Fruit fly (Drosophila melanogaster) whole organism, embryonic: ENCODE results near the gene Cyp4d14.

Source experiments
- Bteb2 ChIP-seq: fragments of 200-800 bp; sonication (Bioruptor generic); optimal IDR thresholded peaks from 2 replicates; lab custom pipeline; 2016; ENCODE audit warnings: missing biosample characterization, missing genetic modification characterization
- CG10366 ChIP-seq: fragments of 200-800 bp; sonication (Bioruptor generic); IDR thresholded peaks from 2 replicates; pipeline ENCODE4 v1.3.6; 2022; ENCODE audit warnings: missing biosample characterization, missing genetic modification characterization
- CG12299 ChIP-seq: fragments of 200-800 bp; sonication (Bioruptor generic); optimal IDR thresholded peaks from 2 replicates; lab custom pipeline; 2018; ENCODE audit warnings: missing biosample characterization, mild to moderate bottlenecking, missing genetic modification characterization
- CG14860 ChIP-seq: fragments of 200-800 bp; sonication (Bioruptor generic); IDR thresholded peaks from 3 replicates; pipeline ENCODE4 v1.3.6; 2022; ENCODE audit warnings: missing biosample characterization, missing genetic modification characterization; ENCODE audit not compliant: partially characterized antibody
- CG15011 ChIP-seq: fragments of 200-800 bp; sonication (Bioruptor generic); optimal IDR thresholded peaks from 3 replicates; lab custom pipeline; 2018; ENCODE audit warnings: missing biosample characterization, mild to moderate bottlenecking, missing genetic modification characterization
- CG16779 ChIP-seq: fragments of 200-800 bp; sonication (Bioruptor generic); IDR thresholded peaks from 2 replicates; pipeline ENCODE4 v1.3.6; 2022; ENCODE audit warnings: missing biosample characterization, missing genetic modification characterization
- CG17186 ChIP-seq: fragments of 200-800 bp; sonication (Bioruptor generic); optimal IDR thresholded peaks from 3 replicates; lab custom pipeline; 2017; ENCODE audit warnings: missing biosample characterization, missing genetic modification reagents, missing genetic modification characterization
- CG2199 ChIP-seq: fragments of 200-800 bp; sonication (Bioruptor generic); IDR thresholded peaks from 3 replicates; pipeline ENCODE4 v1.3.6; 2022; ENCODE audit warnings: missing biosample characterization, missing genetic modification characterization
- CG2202 ChIP-seq: fragments of 200-800 bp; sonication (Bioruptor generic); optimal IDR thresholded peaks from 2 replicates; lab custom pipeline; 2018; ENCODE audit warnings: missing biosample characterization, mild to moderate bottlenecking, missing genetic modification characterization
- CG3163 ChIP-seq: fragments of 200-800 bp; sonication (Bioruptor generic); optimal IDR thresholded peaks from 3 replicates; lab custom pipeline; 2016; ENCODE audit warnings: missing biosample characterization, missing genetic modification characterization
- CG6791 ChIP-seq: fragments of 200-800 bp; sonication (Bioruptor generic); IDR thresholded peaks from 3 replicates; pipeline ENCODE4 v1.3.6; 2022; ENCODE audit warnings: missing biosample characterization, missing genetic modification characterization; ENCODE audit not compliant: partially characterized antibody
- CG8765 ChIP-seq: fragments of 200-800 bp; sonication (Bioruptor generic); IDR thresholded peaks from 2 replicates; pipeline ENCODE4 v1.3.6; 2022; ENCODE audit warnings: missing biosample characterization, missing genetic modification characterization
- CG9215 ChIP-seq: fragments of 200-800 bp; sonication (Bioruptor generic); IDR thresholded peaks from 2 replicates; pipeline ENCODE4 v1.3.6; 2022; ENCODE audit warnings: missing biosample characterization, missing genetic modification characterization
- CG9609 ChIP-seq: fragments of 200-800 bp; sonication (Bioruptor generic); optimal IDR thresholded peaks from 3 replicates; lab custom pipeline; 2016; ENCODE audit warnings: missing biosample characterization, missing genetic modification characterization
- CrebB ChIP-seq: fragments of 200-800 bp; sonication (Bioruptor generic); optimal IDR thresholded peaks from 3 replicates; lab custom pipeline; 2018; ENCODE audit warnings: missing biosample characterization, mild to moderate bottlenecking, missing genetic modification characterization
- Hey ChIP-seq: fragments of 200-800 bp; sonication (Bioruptor generic); optimal IDR thresholded peaks from 3 replicates; lab custom pipeline; 2018; ENCODE audit warnings: missing biosample characterization, mild to moderate bottlenecking, missing genetic modification characterization
- Lim3 ChIP-seq: fragments of 200-800 bp; sonication (Bioruptor generic); IDR thresholded peaks from 2 replicates; pipeline ENCODE4 v1.3.6; 2022; ENCODE audit warnings: missing biosample characterization, missing genetic modification characterization
- Opbp ChIP-seq: fragments of 200-800 bp; sonication (Bioruptor generic); IDR thresholded peaks from 3 replicates; pipeline ENCODE4 v1.3.6; 2022; ENCODE audit warnings: missing biosample characterization, missing genetic modification characterization; ENCODE audit not compliant: partially characterized antibody
- Ravus ChIP-seq: fragments of 200-800 bp; sonication (Bioruptor generic); IDR thresholded peaks from 2 replicates; pipeline ENCODE4 v1.3.6; 2022; ENCODE audit warnings: missing biosample characterization, missing genetic modification characterization
- Sin3A ChIP-seq: fragments of >200 bp; optimal IDR thresholded peaks from 2 replicates; lab custom pipeline; 2018
- Sox102F ChIP-seq: fragments of 200-800 bp; sonication (Bioruptor generic); optimal IDR thresholded peaks from 2 replicates; lab custom pipeline; 2018; ENCODE audit warnings: missing biosample characterization, mild to moderate bottlenecking, missing genetic modification characterization, moderate library complexity
- Tbp ChIP-seq: fragments of >200 bp; optimal IDR thresholded peaks from 2 replicates; lab custom pipeline; 2018; ENCODE audit warnings: missing biosample characterization, missing genetic modification characterization
- ab ChIP-seq: fragments of 200-800 bp; sonication (Bioruptor generic); optimal IDR thresholded peaks from 2 replicates; lab custom pipeline; 2016; ENCODE audit warnings: missing biosample characterization, missing genetic modification characterization
- ac ChIP-seq: fragments of 200-800 bp; sonication (Bioruptor generic); optimal IDR thresholded peaks from 3 replicates; lab custom pipeline; 2017; ENCODE audit warnings: missing biosample characterization, mild to moderate bottlenecking, missing genetic modification characterization
- al ChIP-seq: fragments of 200-800 bp; sonication (Bioruptor generic); IDR thresholded peaks from 2 replicates; pipeline ENCODE4 v1.3.6; 2022; ENCODE audit warnings: missing biosample characterization, missing genetic modification characterization
- az2 ChIP-seq: fragments of 200-800 bp; sonication (Bioruptor generic); optimal IDR thresholded peaks from 3 replicates; lab custom pipeline; 2016; ENCODE audit warnings: missing biosample characterization, missing genetic modification characterization
- bab2 ChIP-seq: fragments of 200-800 bp; sonication (Bioruptor generic); optimal IDR thresholded peaks from 2 replicates; lab custom pipeline; 2016; ENCODE audit warnings: missing biosample characterization, missing genetic modification characterization
- bcd ChIP-seq: fragments of 200-800 bp; sonication (Bioruptor generic); optimal IDR thresholded peaks from 2 replicates; lab custom pipeline; 2017; ENCODE audit warnings: missing biosample characterization, mild to moderate bottlenecking, missing genetic modification characterization
- bsh ChIP-seq, 2 experiments: fragments of 200-800 bp; sonication (Bioruptor generic); optimal IDR thresholded peaks; 2 replicates each; lab custom pipeline; 2017 to 2018; ENCODE audit warnings: mild to moderate bottlenecking in 2 of 2, missing biosample characterization in 2 of 2, missing genetic modification characterization in 2 of 2, moderate library complexity in 1 of 2
- cas ChIP-seq: fragments of 200-800 bp; sonication (Bioruptor generic); IDR thresholded peaks from 2 replicates; pipeline ENCODE4 v1.3.6; 2022; ENCODE audit warnings: missing biosample characterization, missing genetic modification characterization
- dysf ChIP-seq: fragments of 200-800 bp; sonication (Bioruptor generic); IDR thresholded peaks from 3 replicates; pipeline ENCODE4 v1.3.6; 2022; ENCODE audit warnings: missing biosample characterization, missing genetic modification characterization
- en ChIP-seq: fragments of 200-800 bp; sonication (Bioruptor generic); optimal IDR thresholded peaks from 2 replicates; lab custom pipeline; 2016; ENCODE audit warnings: missing biosample characterization, missing genetic modification characterization
- ftz-f1 ChIP-seq: fragments of 200-800 bp; sonication (Bioruptor generic); optimal IDR thresholded peaks from 2 replicates; lab custom pipeline; 2016; ENCODE audit warnings: missing biosample characterization, missing genetic modification characterization
- fu2 ChIP-seq: fragments of 200-800 bp; sonication (Bioruptor generic); optimal IDR thresholded peaks from 2 replicates; lab custom pipeline; 2016; ENCODE audit warnings: missing biosample characterization, missing genetic modification characterization
- gem ChIP-seq: fragments of 200-800 bp; sonication (Bioruptor generic); optimal IDR thresholded peaks from 2 replicates; lab custom pipeline; 2019; ENCODE audit warnings: missing biosample characterization, mild to moderate bottlenecking, missing genetic modification characterization, moderate library complexity
- ham ChIP-seq: fragments of 200-800 bp; sonication (Bioruptor generic); IDR thresholded peaks from 2 replicates; pipeline ENCODE4 v1.3.6; 2022; ENCODE audit warnings: missing biosample characterization, missing genetic modification characterization
- knrl ChIP-seq: fragments of 200-800 bp; sonication (Bioruptor generic); IDR thresholded peaks from 3 replicates; pipeline ENCODE4 v1.3.6; 2022; ENCODE audit warnings: missing biosample characterization, missing genetic modification characterization; ENCODE audit not compliant: partially characterized antibody
- lbe ChIP-seq: fragments of 200-800 bp; sonication (Bioruptor generic); optimal IDR thresholded peaks from 2 replicates; lab custom pipeline; 2016; ENCODE audit warnings: missing biosample characterization, mild to moderate bottlenecking, missing genetic modification characterization
- lilli ChIP-seq: fragments of 200-800 bp; sonication (Bioruptor generic); optimal IDR thresholded peaks from 3 replicates; lab custom pipeline; 2016; ENCODE audit warnings: missing biosample characterization, missing genetic modification characterization
- oc ChIP-seq: fragments of 200-800 bp; sonication (Bioruptor generic); optimal IDR thresholded peaks from 2 replicates; lab custom pipeline; 2018; ENCODE audit warnings: missing biosample characterization, mild to moderate bottlenecking, missing genetic modification characterization, moderate library complexity
- pfk ChIP-seq: fragments of 200-800 bp; sonication (Bioruptor generic); optimal IDR thresholded peaks from 2 replicates; lab custom pipeline; 2018; ENCODE audit warnings: missing biosample characterization, mild to moderate bottlenecking, missing genetic modification characterization, moderate library complexity
- pita ChIP-seq: fragments of 200-800 bp; sonication (Bioruptor generic); optimal IDR thresholded peaks from 2 replicates; lab custom pipeline; 2017; ENCODE audit warnings: missing biosample characterization, mild to moderate bottlenecking, missing genetic modification characterization
- rib ChIP-seq: fragments of 200-800 bp; sonication (Bioruptor generic); IDR thresholded peaks from 2 replicates; pipeline ENCODE4 v1.3.6; 2022; ENCODE audit warnings: missing biosample characterization, missing genetic modification characterization
- sc ChIP-seq, 3 experiments: fragments of >200 bp in 2 of 3; fragments of 200-800 bp in 1 of 3; sonication (Bioruptor generic) in 1 of 3; optimal IDR thresholded peaks; 2 replicates in 2 of 3; 3 replicates in 1 of 3; lab custom pipeline; 2017; ENCODE audit warnings: mild to moderate bottlenecking in 1 of 3, missing biosample characterization in 1 of 3, missing genetic modification characterization in 1 of 3, missing genetic modification reagents in 1 of 3
- tll ChIP-seq, 2 experiments: fragments of 200-800 bp in 1 of 2; fragments of >200 bp in 1 of 2; sonication (Bioruptor generic) in 1 of 2; optimal IDR thresholded peaks; 2 replicates each; lab custom pipeline; 2017 to 2019; ENCODE audit warnings: missing biosample characterization in 2 of 2, missing genetic modification characterization in 2 of 2, mild to moderate bottlenecking in 1 of 2, moderate library complexity in 1 of 2
- tup ChIP-seq: fragments of 200-800 bp; sonication (Bioruptor generic); optimal IDR thresholded peaks from 2 replicates; lab custom pipeline; 2016; ENCODE audit warnings: missing biosample characterization, mild to moderate bottlenecking, missing genetic modification characterization, moderate library complexity
- wor ChIP-seq: fragments of 200-800 bp; sonication (Bioruptor generic); IDR thresholded peaks from 2 replicates; pipeline ENCODE4 v1.3.6; 2022; ENCODE audit warnings: missing biosample characterization, missing genetic modification characterization
- zen2 ChIP-seq: fragments of 200-800 bp; sonication (Bioruptor generic); IDR thresholded peaks from 3 replicates; pipeline ENCODE4 v1.3.6; 2022; ENCODE audit warnings: missing biosample characterization, missing genetic modification characterization; ENCODE audit not compliant: partially characterized antibody

Gene Cyp4d14

dm6 chrX:2134965-2135758 lies 40.0 kb downstream of the Cyp4d14 start (continued):
- TF ChIP-seq pita (GFP tag; lab: Kevin White, UChicago): no peak
- TF ChIP-seq bab2 (GFP tag; lab: Kevin White, UChicago): peak; percentile 85
- TF ChIP-seq lilli: peak; percentile 86
- TF ChIP-seq al (GFP tag; lab: Robert Waterston, UW): peak; percentile 79
- peak; percentile 77 for TF ChIP-seq ac (GFP tag; lab: Kevin White, UChicago)
- peak; percentile 95 for TF ChIP-seq gem
- TF ChIP-seq Opbp (GFP tag; lab: Robert Waterston, UW): no peak
- peak; percentile 83 for TF ChIP-seq fu2 (GFP tag; lab: Kevin White, UChicago)
- TF ChIP-seq Sox102F (GFP tag; lab: Kevin White, UChicago): peak; percentile 90
- TF ChIP-seq Sin3A: no peak
- TF ChIP-seq CG15011 (GFP tag; lab: Kevin White, UChicago): peak; percentile 86
- TF ChIP-seq CG9609 (GFP tag; lab: Kevin White, UChicago): peak; percentile 67
- peak; percentile 85 for TF ChIP-seq CrebB (tag; lab: Kevin White, UChicago)
- peak; percentile 83 for TF ChIP-seq CG2202 (tag; lab: Kevin White, UChicago)
- peak; percentile 14 for TF ChIP-seq ab
- peak; percentile 47 for TF ChIP-seq CG3163
- TF ChIP-seq rib (GFP tag; lab: Robert Waterston, UW): peak; percentile 8; the same call in 1 of the 2 replicates
- TF ChIP-seq az2 (GFP tag; lab: Kevin White, UChicago): peak; percentile 85
- peak; percentile 57; the same call in 1 of the 2 replicates for TF ChIP-seq CG8765 (GFP tag; lab: Robert Waterston, UW)
- TF ChIP-seq bcd (GFP tag; lab: Kevin White, UChicago): peak; percentile 84
- peak in 1 of 2 experiments; percentile 3 for TF ChIP-seq tll (GFP tag; optimal IDR thresholded peaks at IDR 0.05; lab: Kevin White, UChicago)
- TF ChIP-seq oc (tag; lab: Kevin White, UChicago): peak; percentile 71
- 0 out of 2 replicates have a peak, but pooled peaks have one; percentile 40 for TF ChIP-seq cas (GFP tag; lab: Robert Waterston, UW)
- peak; percentile 35 for TF ChIP-seq ftz-f1
- peak; percentile 52 for TF ChIP-seq pfk
- no peak for TF ChIP-seq sc (optimal IDR thresholded peaks at IDR 0.05; lab: Kevin White, UChicago)
- TF ChIP-seq sc (GFP tag; optimal IDR thresholded peaks at IDR 0.05; lab: Kevin White, UChicago): peak; percentile 71
- TF ChIP-seq bsh (GFP tag; optimal IDR thresholded peaks at IDR 0.05; lab: Kevin White, UChicago): peak; percentile 50 to 92
- TF ChIP-seq lbe (GFP tag; lab: Kevin White, UChicago): peak; percentile 75
- peak; percentile 53; the same call in 1 of the 2 replicates for TF ChIP-seq wor (GFP tag; lab: Robert Waterston, UW)
- TF ChIP-seq CG10366 (GFP tag; lab: Robert Waterston, UW): peak; percentile 79
- peak; percentile 21; the same call in 1 of the 2 replicates for TF ChIP-seq Lim3
- TF ChIP-seq dysf (GFP tag; lab: Robert Waterston, UW): peak; percentile 92
- TF ChIP-seq CG17186 (GFP tag; lab: Kevin White, UChicago): peak; percentile 24
- peak; percentile 33 for TF ChIP-seq Ravus
- TF ChIP-seq CG14860: no peak
- TF ChIP-seq CG2199 (GFP tag; lab: Robert Waterston, UW): peak; percentile 43; the same call in 1 of the 3 replicates
- peak; percentile 80 for TF ChIP-seq Bteb2 (GFP tag; lab: Kevin White, UChicago)
- peak; percentile 61 for TF ChIP-seq tup (GFP tag; lab: Kevin White, UChicago)
- TF ChIP-seq CG9215 (GFP tag; lab: Robert Waterston, UW): peak; percentile 83
- peak; percentile 19 for TF ChIP-seq Hey (tag; lab: Kevin White, UChicago)
- no peak for TF ChIP-seq Tbp
- TF ChIP-seq CG12299: peak; percentile 88
- no peak for TF ChIP-seq CG6791 (GFP tag; lab: Robert Waterston, UW)
- peak; percentile 71 for TF ChIP-seq en (GFP tag; lab: Kevin White, UChicago)
- TF ChIP-seq zen2: no peak
- TF ChIP-seq knrl: no peak; the same call in 2 of the 3 replicates
- TF ChIP-seq CG16779 (GFP tag; lab: Robert Waterston, UW): no peak
- no peak for TF ChIP-seq ham (GFP tag; lab: Robert Waterston, UW)
